Worm (Caenorhabditis elegans): ENCODE results near the gene Y54G2A.7.

DNA sequence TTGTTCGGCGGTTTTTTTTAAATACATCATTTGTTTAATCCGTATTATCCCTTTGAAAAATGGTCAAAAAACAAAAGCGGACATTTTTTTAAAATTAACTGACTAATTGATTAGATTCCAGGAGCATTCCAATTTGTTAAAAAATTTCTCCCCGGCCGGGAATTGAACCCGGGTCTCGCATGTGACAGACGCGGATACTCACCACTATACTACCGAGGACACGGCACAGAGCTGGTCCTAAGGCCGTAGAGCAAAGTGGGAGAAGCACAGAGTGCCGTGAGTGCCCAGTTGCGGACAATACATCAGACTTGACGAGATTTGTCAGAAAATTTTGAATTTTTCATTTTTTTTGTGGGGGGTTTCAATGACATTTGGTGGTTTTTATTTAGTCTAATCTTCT, 37.4 kb upstream of the Y54G2A.7 start:
- TF ChIP-seq unc-62 (GFP tag; optimal IDR thresholded peaks at IDR 0.05) (no peak), nhr-25 (tag; optimal IDR thresholded peaks at IDR 0.05) (no peak)

Measured in whole organism, L3 larva.